Worm (Caenorhabditis elegans) whole organism, L4 larva: ENCODE results near the gene scl-7.

Experiments
- F26F4.8 ChIP-seq: fragments of 200-800 bp; sonication (Bioruptor generic); conservative IDR thresholded peaks from 2 replicates; pipeline ENCODE4 v1.3.6; 2022; ENCODE audit warnings: missing genetic modification characterization, missing compliant biosample characterization
- ceh-82 ChIP-seq: sonication (generic microtip); optimal IDR thresholded peaks from 2 replicates; lab custom pipeline; 2017; ENCODE audit warnings: missing biosample characterization, missing genetic modification characterization
- nhr-25 ChIP-seq: sonication (generic microtip); optimal IDR thresholded peaks from 2 replicates; lab custom pipeline; 2017; ENCODE audit warnings: missing genetic modification characterization, mild to moderate bottlenecking, missing compliant biosample characterization, antibody characterized with exemption, moderate library complexity, borderline replicate concordance; ENCODE audit not compliant: insufficient read depth
- nhr-77 ChIP-seq: fragments of 150-350 bp; optimal IDR thresholded peaks from 2 replicates; lab custom pipeline; 2014; ENCODE audit warnings: missing biosample characterization, missing genetic modification characterization
- snpc-4 ChIP-seq: fragments of 150-350 bp; optimal IDR thresholded peaks from 2 replicates; lab custom pipeline; 2014; ENCODE audit warnings: missing biosample characterization, missing genetic modification characterization
- spr-1 ChIP-seq: sonication (generic microtip); optimal IDR thresholded peaks from 2 replicates; lab custom pipeline; 2016; ENCODE audit warnings: mild to moderate bottlenecking, missing genetic modification characterization, missing compliant biosample characterization
- unc-39 ChIP-seq: sonication (generic microtip); optimal IDR thresholded peaks from 2 replicates; lab custom pipeline; 2017; ENCODE audit warnings: missing biosample characterization, missing genetic modification characterization
- unc-62 ChIP-seq, 3 experiments: fragments of 150-350 bp in 1 of 3; sonication (generic microtip); optimal IDR thresholded peaks in 2 of 3; peaks in 1 of 3; 1 replicate in 1 of 3; 2 replicates in 2 of 3; lab custom pipeline; 2014 to 2017; ENCODE audit warnings: missing biosample characterization in 3 of 3, missing genetic modification characterization in 3 of 3, missing genetic modification reagents in 3 of 3, missing genotype in 1 of 3
- zfp-3 ChIP-seq: fragments of 200-800 bp; sonication (Bioruptor generic); conservative IDR thresholded peaks from 2 replicates; pipeline ENCODE4 v1.3.6; 2022; ENCODE audit warnings: missing genetic modification reagents, missing genetic modification characterization, missing compliant biosample characterization

- no peak for TF ChIP-seq nhr-77 (tag; lab: Kevin White, UChicago)
- no peak for TF ChIP-seq F26F4.8 (GFP tag; lab: Robert Waterston, UW)
- TF ChIP-seq unc-39 (tag; lab: Kevin White, UChicago) = no peak
- TF ChIP-seq zfp-3 (GFP tag; lab: Robert Waterston, UW) = no peak
- no peak for TF ChIP-seq ceh-82 (tag; lab: Kevin White, UChicago)
- TF ChIP-seq snpc-4 (tag; lab: Kevin White, UChicago) = no peak
- TF ChIP-seq spr-1 (tag; lab: Kevin White, UChicago) = no peak
- TF ChIP-seq unc-62 (GFP tag; optimal IDR thresholded peaks at IDR 0.05 in 1 of 2; lab: Kevin White, UChicago) = no peak
- TF ChIP-seq unc-62 (tag; optimal IDR thresholded peaks at IDR 0.05; lab: Kevin White, UChicago) = no peak
- no peak for TF ChIP-seq nhr-25 (tag; lab: Kevin White, UChicago)
Measured at ce11 chrIV:13021006-13021405, 49.2 kb upstream of the scl-7 start.
